Worm (Caenorhabditis elegans) whole organism, young adult: ENCODE measurements around the gene H25K10.2.

Source experiments
- ceh-79 ChIP-seq: sonication (generic microtip); optimal IDR thresholded peaks from 2 replicates; lab custom pipeline; 2017; ENCODE audit warnings: mild to moderate bottlenecking, missing genetic modification characterization, missing compliant biosample characterization
- lin-35 ChIP-seq, 3 experiments: fragments of 150-350 bp in 2 of 3; sonication (generic microtip) in 1 of 3; optimal IDR thresholded peaks; 2 replicates each; lab custom pipeline; 2014 to 2018; ENCODE audit warnings: missing biosample characterization in 3 of 3, missing genetic modification characterization in 3 of 3, missing genetic modification reagents in 3 of 3
- unc-130 ChIP-seq: sonication (generic microtip); optimal IDR thresholded peaks from 2 replicates; lab custom pipeline; 2016; ENCODE audit warnings: missing genetic modification reagents, missing genetic modification characterization, missing compliant biosample characterization
- unc-62 ChIP-seq: fragments of 150-350 bp; optimal IDR thresholded peaks from 2 replicates; lab custom pipeline; 2014; ENCODE audit warnings: missing biosample characterization, missing genetic modification reagents, missing genetic modification characterization
- ztf-25 ChIP-seq: fragments of 200-800 bp; sonication (Bioruptor generic); IDR thresholded peaks from 2 replicates; pipeline ENCODE4 v1.3.6; 2022; ENCODE audit warnings: missing genetic modification reagents, missing genetic modification characterization, missing compliant biosample characterization
- ztf-26 ChIP-seq: sonication (generic microtip); optimal IDR thresholded peaks from 2 replicates; lab custom pipeline; 2017; ENCODE audit warnings: missing genetic modification characterization, missing compliant biosample characterization

DNA sequence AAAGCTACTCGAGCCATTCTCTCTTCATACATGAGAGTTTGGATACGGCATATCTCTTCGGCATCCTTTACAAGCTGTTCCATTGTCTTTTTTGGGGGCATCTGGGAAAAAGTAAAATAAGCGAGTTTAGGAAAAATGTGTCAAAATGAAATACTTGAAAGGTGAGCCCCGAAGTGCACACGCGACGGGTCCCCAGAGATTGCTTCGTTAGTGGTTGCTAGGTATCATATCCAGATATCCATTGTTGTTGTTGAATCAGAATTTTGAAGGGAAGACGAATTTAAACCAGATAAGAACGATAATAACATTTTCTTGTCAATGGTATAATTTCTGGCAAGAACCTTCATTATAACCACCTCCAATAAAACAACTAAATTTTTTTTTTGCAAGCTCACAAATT lies at the start of gene H25K10.2:
- TF ChIP-seq ztf-25 (GFP tag; lab: Robert Waterston, UW) (no peak), lin-35 (GFP tag; optimal IDR thresholded peaks at IDR 0.05; lab: Kevin White, UChicago) (no peak), ceh-79 (tag; lab: Kevin White, UChicago) (no peak), unc-62 (GFP tag; lab: Kevin White, UChicago) (no peak), ztf-26 (tag; lab: Kevin White, UChicago) (no peak), unc-130 (GFP tag; lab: Kevin White, UChicago) (no peak)
